Worm (Caenorhabditis elegans): Measurements from ENCODE around the gene rgr-1.

The rgr-1 gene

ce11 chrIII:9366376-9366775 lies 27.2 kb upstream of the rgr-1 start:
- TF ChIP-seq elt-2 (tag; optimal IDR thresholded peaks at IDR 0.05) (peak; percentile 60), ceh-24 (tag; optimal IDR thresholded peaks at IDR 0.05) (no peak)

- TF ChIP-seq odd-2 (tag; optimal IDR thresholded peaks at IDR 0.05): no peak
- no peak for TF ChIP-seq hlh-6 (tag; optimal IDR thresholded peaks at IDR 0.05)
- TF ChIP-seq ref-2 (tag; optimal IDR thresholded peaks at IDR 0.05): no peak
- TF ChIP-seq syd-9 (tag; optimal IDR thresholded peaks at IDR 0.05): no peak
- TF ChIP-seq nfya-1 (tag; optimal IDR thresholded peaks at IDR 0.05): no peak
- TF ChIP-seq hlh-30 (tag; optimal IDR thresholded peaks at IDR 0.05; ENCODE audit: insufficient read depth): no peak
- TF ChIP-seq eyg-1 (tag; optimal IDR thresholded peaks at IDR 0.05): no peak
Measured at ce11 chrIII:9366971-9367370, 26.6 kb upstream of the rgr-1 start, which contains the start of gene crn-6. TSS of gene crn-6 (plus strand) at chrIII:9367271.

- no peak for TF ChIP-seq sox-4 (tag; optimal IDR thresholded peaks at IDR 0.05)
- no peak for TF ChIP-seq ceh-9 (tag; optimal IDR thresholded peaks at IDR 0.05)
- TF ChIP-seq F13H6.1 (tag; optimal IDR thresholded peaks at IDR 0.05): no peak
- TF ChIP-seq ahr-1 (tag; optimal IDR thresholded peaks at IDR 0.05): no peak
- TF ChIP-seq Y22D7AL.16 (tag; optimal IDR thresholded peaks at IDR 0.05): no peak
- TF ChIP-seq unc-55 (GFP tag; optimal IDR thresholded peaks at IDR 0.05): no peak
- TF ChIP-seq odd-2 (tag; optimal IDR thresholded peaks at IDR 0.05): no peak
- no peak for TF ChIP-seq ceh-48 (tag; optimal IDR thresholded peaks at IDR 0.05)
- TF ChIP-seq eyg-1 (tag; optimal IDR thresholded peaks at IDR 0.05): no peak
- TF ChIP-seq npax-4 (tag; optimal IDR thresholded peaks at IDR 0.05): no peak
Measured at ce11 chrIII:9373779-9374178, 19.8 kb upstream of the rgr-1 start.

- TF ChIP-seq pros-1 (tag; optimal IDR thresholded peaks at IDR 0.05): no peak
- TF ChIP-seq nfya-1 (tag; optimal IDR thresholded peaks at IDR 0.05): no peak
- no peak for TF ChIP-seq tbx-2 (tag; optimal IDR thresholded peaks at IDR 0.05)
- TF ChIP-seq rnt-1 (tag; optimal IDR thresholded peaks at IDR 0.05): no peak
- no peak for TF ChIP-seq lin-11 (tag; optimal IDR thresholded peaks at IDR 0.05)
- no peak for TF ChIP-seq ahr-1 (tag; optimal IDR thresholded peaks at IDR 0.05)
- TF ChIP-seq hlh-15 (tag; optimal IDR thresholded peaks at IDR 0.05): no peak
- no peak for TF ChIP-seq ama-1 (optimal IDR thresholded peaks at IDR 0.05)
- TF ChIP-seq nhr-11 (tag; optimal IDR thresholded peaks at IDR 0.05): no peak
- no peak for TF ChIP-seq ceh-14 (tag; optimal IDR thresholded peaks at IDR 0.05)
- TF ChIP-seq unc-3 (GFP tag; conservative IDR thresholded peaks at IDR 0.05): no peak
- no peak for TF ChIP-seq unc-3 (tag; optimal IDR thresholded peaks at IDR 0.05)
- no peak for TF ChIP-seq T23F11.4 (GFP tag; optimal IDR thresholded peaks at IDR 0.05)
- TF ChIP-seq nhr-232 (tag; optimal IDR thresholded peaks at IDR 0.05): no peak
- no peak for TF ChIP-seq ceh-18 (tag; optimal IDR thresholded peaks at IDR 0.05)
- no peak for TF ChIP-seq elt-2 (tag; optimal IDR thresholded peaks at IDR 0.05)
- TF ChIP-seq lim-6 (tag; optimal IDR thresholded peaks at IDR 0.05): no peak
- no peak for TF ChIP-seq sdc-2 (tag; optimal IDR thresholded peaks at IDR 0.05)
- no peak for TF ChIP-seq hlh-30 (tag; optimal IDR thresholded peaks at IDR 0.05; ENCODE audit: insufficient read depth)
- TF ChIP-seq pag-3 (tag; optimal IDR thresholded peaks at IDR 0.05; ENCODE audit: borderline replicate concordance): no peak
Measured at ce11 chrIII:9376701-9377100, 16.8 kb upstream of the rgr-1 start.

ce11 chrIII:9383496-9383895 lies 10.0 kb upstream of the rgr-1 start, which contains the start of gene tkr-1:
TSS of gene tkr-1 (plus strand) at chrIII:9383796.
- TF ChIP-seq pax-1 (tag; optimal IDR thresholded peaks at IDR 0.05): no peak

- TF ChIP-seq eyg-1 (tag; optimal IDR thresholded peaks at IDR 0.05): no peak
- no peak for TF ChIP-seq fax-1 (tag; optimal IDR thresholded peaks at IDR 0.05)
- TF ChIP-seq T23F11.4 (GFP tag; optimal IDR thresholded peaks at IDR 0.05): no peak
- no peak for TF ChIP-seq ttx-3 (tag; optimal IDR thresholded peaks at IDR 0.05)
- no peak for TF ChIP-seq K09A11.1 (tag; optimal IDR thresholded peaks at IDR 0.05; ENCODE audit: insufficient read depth)
- TF ChIP-seq elt-2 (tag; optimal IDR thresholded peaks at IDR 0.05): no peak
- TF ChIP-seq ets-4 (tag; optimal IDR thresholded peaks at IDR 0.05): no peak
- no peak for TF ChIP-seq tbx-7 (tag; optimal IDR thresholded peaks at IDR 0.05)
- no peak for TF ChIP-seq fkh-6 (tag; optimal IDR thresholded peaks at IDR 0.05)
- no peak for TF ChIP-seq hlh-13 (GFP tag; optimal IDR thresholded peaks at IDR 0.05)
- TF ChIP-seq ceh-18 (tag; optimal IDR thresholded peaks at IDR 0.05): no peak
- no peak for TF ChIP-seq ceh-6 (GFP tag; optimal IDR thresholded peaks at IDR 0.05)
- no peak for TF ChIP-seq nhr-232 (tag; optimal IDR thresholded peaks at IDR 0.05)
- no peak for TF ChIP-seq mec-3 (tag; optimal IDR thresholded peaks at IDR 0.05; ENCODE audit: borderline replicate concordance)
- no peak for TF ChIP-seq tbx-2 (tag; optimal IDR thresholded peaks at IDR 0.05)
- TF ChIP-seq nfya-1 (tag; optimal IDR thresholded peaks at IDR 0.05): no peak
- TF ChIP-seq fkh-10 (GFP tag; optimal IDR thresholded peaks at IDR 0.05): no peak
Measured at ce11 chrIII:9385543-9385942, 8.0 kb upstream of the rgr-1 start, which contains the start of gene C38C10.3. TSS of gene C38C10.3 (minus strand) at chrIII:9385643.

Measured in whole organism, late embryonic.